Worm (Caenorhabditis elegans): ENCODE results near the gene T27D12.6.

- TF ChIP-seq cnd-1 (tag; optimal IDR thresholded peaks at IDR 0.05) = no peak
- TF ChIP-seq unc-62 (GFP tag; optimal IDR thresholded peaks at IDR 0.05) = no peak
- TF ChIP-seq pha-4 (tag; optimal IDR thresholded peaks at IDR 0.05) = no peak
- no peak for TF ChIP-seq elt-3 (tag; optimal IDR thresholded peaks at IDR 0.05)
- TF ChIP-seq snpc-4 (tag; optimal IDR thresholded peaks at IDR 0.05) = no peak
Measured at ce11 chrII:11844984-11845383, 9.7 kb downstream of the T27D12.6 start.
